Fruit fly (Drosophila melanogaster) whole organism, prepupa: ENCODE data around the gene EMC2B.

Experiments
- CG10631 ChIP-seq: fragments of 200-800 bp; sonication (Bioruptor generic); optimal IDR thresholded peaks from 2 replicates; lab custom pipeline; 2016; ENCODE audit warnings: missing biosample characterization, missing genetic modification characterization
- CG11902 ChIP-seq: fragments of 200-800 bp; sonication (Bioruptor generic); optimal IDR thresholded peaks from 3 replicates; lab custom pipeline; 2016; ENCODE audit warnings: missing biosample characterization, missing genetic modification characterization
- CG15336 ChIP-seq: fragments of 200-800 bp; sonication (Bioruptor generic); IDR thresholded peaks from 2 replicates; pipeline ENCODE4 v1.3.6; 2022; ENCODE audit warnings: missing biosample characterization, missing genetic modification characterization
- CG16779 ChIP-seq: fragments of 200-800 bp; sonication (Bioruptor generic); optimal IDR thresholded peaks from 3 replicates; lab custom pipeline; 2017; ENCODE audit warnings: missing biosample characterization, mild to moderate bottlenecking, missing genetic modification characterization
- CG3032 ChIP-seq: fragments of 200-800 bp; optimal IDR thresholded peaks from 2 replicates; lab custom pipeline; 2019; ENCODE audit warnings: missing biosample characterization, mild to moderate bottlenecking, missing genetic modification characterization, moderate library complexity
- CG32006 ChIP-seq: fragments of 200-800 bp; sonication (Bioruptor generic); optimal IDR thresholded peaks from 3 replicates; lab custom pipeline; 2017; ENCODE audit warnings: missing biosample characterization, mild to moderate bottlenecking, missing genetic modification characterization
- CG6163 ChIP-seq: fragments of 200-800 bp; sonication (Bioruptor generic); IDR thresholded peaks from 3 replicates; pipeline ENCODE4 v1.3.6; 2022; ENCODE audit warnings: missing biosample characterization, missing genetic modification characterization
- CG6276 ChIP-seq: fragments of 200-800 bp; sonication (Bioruptor generic); optimal IDR thresholded peaks from 2 replicates; lab custom pipeline; 2017; ENCODE audit warnings: missing biosample characterization, mild to moderate bottlenecking, missing genetic modification characterization
- CG6808 ChIP-seq: fragments of 200-800 bp; sonication (Bioruptor generic); optimal IDR thresholded peaks from 3 replicates; lab custom pipeline; 2017; ENCODE audit warnings: missing biosample characterization, missing genetic modification characterization, mild to moderate bottlenecking, moderate library complexity, missing genetic modification reagents
- CG6854 ChIP-seq: fragments of 200-800 bp; sonication (Bioruptor generic); optimal IDR thresholded peaks from 2 replicates; lab custom pipeline; 2017; ENCODE audit warnings: missing biosample characterization, mild to moderate bottlenecking, missing genetic modification characterization
- CG7368 ChIP-seq: fragments of 200-800 bp; sonication (Bioruptor generic); optimal IDR thresholded peaks from 3 replicates; lab custom pipeline; 2016; ENCODE audit warnings: missing biosample characterization, missing genetic modification characterization
- CG8319 ChIP-seq: fragments of 200-800 bp; sonication (Bioruptor generic); optimal IDR thresholded peaks from 3 replicates; lab custom pipeline; 2016; ENCODE audit warnings: missing biosample characterization, missing genetic modification characterization
- CG9139 ChIP-seq: fragments of 200-800 bp; sonication (Bioruptor generic); optimal IDR thresholded peaks from 3 replicates; lab custom pipeline; 2017; ENCODE audit warnings: missing biosample characterization, mild to moderate bottlenecking, missing genetic modification characterization
- Eip75B ChIP-seq: fragments of 200-800 bp; sonication (Bioruptor generic); optimal IDR thresholded peaks from 3 replicates; lab custom pipeline; 2016; ENCODE audit warnings: missing biosample characterization, missing genetic modification characterization
- Eip78C ChIP-seq: fragments of 200-800 bp; sonication (Bioruptor generic); peaks from one replicate; lab custom pipeline; 2016; ENCODE audit warnings: missing biosample characterization, missing genetic modification characterization
- Eip93F ChIP-seq: fragments of 200-800 bp; sonication (Bioruptor generic); optimal IDR thresholded peaks from 2 replicates; lab custom pipeline; 2016; ENCODE audit warnings: missing biosample characterization, mild to moderate bottlenecking, missing genetic modification characterization
- Ets21C ChIP-seq: fragments of 200-800 bp; sonication (Bioruptor generic); optimal IDR thresholded peaks from 3 replicates; lab custom pipeline; 2016; ENCODE audit warnings: missing biosample characterization, missing genetic modification characterization
- Gug ChIP-seq: fragments of 200-800 bp; sonication (Bioruptor generic); IDR thresholded peaks from 2 replicates; pipeline ENCODE4 v1.3.6; 2022; ENCODE audit warnings: missing biosample characterization, missing genetic modification characterization
- Hr4 ChIP-seq: fragments of 200-800 bp; sonication (Bioruptor generic); optimal IDR thresholded peaks from 3 replicates; lab custom pipeline; 2016; ENCODE audit warnings: missing biosample characterization, missing genetic modification characterization
- Lpt ChIP-seq: fragments of 200-800 bp; sonication (Bioruptor generic); optimal IDR thresholded peaks from 3 replicates; lab custom pipeline; 2016; ENCODE audit warnings: missing biosample characterization, missing genetic modification characterization
- Met ChIP-seq: fragments of 200-800 bp; sonication (Bioruptor generic); optimal IDR thresholded peaks from 3 replicates; lab custom pipeline; 2016; ENCODE audit warnings: missing biosample characterization, missing genetic modification characterization
- OdsH ChIP-seq: fragments of 200-800 bp; sonication (Bioruptor generic); optimal IDR thresholded peaks from 3 replicates; lab custom pipeline; 2016; ENCODE audit warnings: missing biosample characterization, missing genetic modification characterization
- Sox14 ChIP-seq: fragments of 200-800 bp; sonication (Bioruptor generic); optimal IDR thresholded peaks from 3 replicates; lab custom pipeline; 2016; ENCODE audit warnings: missing biosample characterization, missing genetic modification characterization
- Sox15 ChIP-seq: fragments of 200-800 bp; sonication (Bioruptor generic); optimal IDR thresholded peaks from 3 replicates; lab custom pipeline; 2016; ENCODE audit warnings: missing biosample characterization, missing genetic modification characterization
- achi ChIP-seq: fragments of 200-800 bp; sonication (Bioruptor generic); optimal IDR thresholded peaks from 3 replicates; lab custom pipeline; 2016; ENCODE audit warnings: missing biosample characterization, missing genetic modification characterization
- dac ChIP-seq: fragments of 200-800 bp; sonication (Bioruptor generic); optimal IDR thresholded peaks from 2 replicates; lab custom pipeline; 2017; ENCODE audit warnings: missing biosample characterization, mild to moderate bottlenecking, missing genetic modification characterization
- dsx ChIP-seq: fragments of 200-800 bp; optimal IDR thresholded peaks from 3 replicates; lab custom pipeline; 2019; ENCODE audit warnings: missing biosample characterization, mild to moderate bottlenecking, missing genetic modification characterization, moderate library complexity; ENCODE audit not compliant: poor library complexity, severe bottlenecking
- esn ChIP-seq: fragments of 200-800 bp; sonication (Bioruptor generic); optimal IDR thresholded peaks from 2 replicates; lab custom pipeline; 2016; ENCODE audit warnings: missing biosample characterization, mild to moderate bottlenecking, missing genetic modification characterization, moderate library complexity
- fd59A ChIP-seq: fragments of 200-800 bp; sonication (Bioruptor generic); optimal IDR thresholded peaks from 2 replicates; lab custom pipeline; 2017; ENCODE audit warnings: missing biosample characterization, mild to moderate bottlenecking, missing genetic modification characterization, missing genetic modification reagents
- fkh ChIP-seq: fragments of 200-800 bp; sonication (Bioruptor generic); optimal IDR thresholded peaks from 3 replicates; lab custom pipeline; 2017; ENCODE audit warnings: missing biosample characterization, mild to moderate bottlenecking, missing genetic modification characterization, moderate library complexity
- net ChIP-seq: fragments of 200-800 bp; sonication (Bioruptor generic); optimal IDR thresholded peaks from 3 replicates; lab custom pipeline; 2016; ENCODE audit warnings: missing biosample characterization, missing genetic modification characterization
- svp ChIP-seq: fragments of 200-800 bp; sonication (Bioruptor generic); peaks from one replicate; lab custom pipeline; 2016; ENCODE audit warnings: missing biosample characterization, missing genetic modification characterization
- vri ChIP-seq: fragments of 200-800 bp; sonication (Bioruptor generic); optimal IDR thresholded peaks from 3 replicates; lab custom pipeline; 2016; ENCODE audit warnings: missing biosample characterization, mild to moderate bottlenecking, missing genetic modification characterization

EMC2B gene

dm6 chr3R:16985547-16985946 lies 6.1 kb downstream of the EMC2B start (continued):
- TF ChIP-seq Eip78C, result peak; percentile 70
- TF ChIP-seq fd59A (GFP tag; lab: Kevin White, UChicago), result no peak
- TF ChIP-seq CG6276, result no peak
- no peak for TF ChIP-seq vri (GFP tag; lab: Kevin White, UChicago)
- TF ChIP-seq CG7368, result no peak
- TF ChIP-seq Lpt (GFP tag; lab: Kevin White, UChicago), result no peak
- no peak for TF ChIP-seq CG16779

DNA sequence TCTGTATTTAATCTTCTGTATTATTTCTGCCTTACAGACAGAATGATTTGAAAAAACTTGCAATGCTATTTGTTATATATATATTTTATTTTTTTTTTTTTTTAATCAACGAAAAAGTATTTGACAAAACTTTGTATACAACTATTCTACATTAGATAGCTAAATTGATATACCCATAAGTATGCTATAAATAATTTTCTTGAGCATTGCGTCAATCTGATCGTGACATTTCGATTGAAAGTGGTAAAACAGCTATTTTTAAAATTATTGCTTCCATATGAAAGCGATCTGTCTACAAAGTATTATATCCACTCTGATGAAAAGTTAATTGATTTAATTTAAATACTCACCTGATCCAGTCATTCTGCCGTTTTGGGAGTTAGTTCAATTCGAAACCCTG lies 7.5 kb downstream of the EMC2B start:
- TF ChIP-seq CG9139 (GFP tag; lab: Kevin White, UChicago) (no peak), Eip78C (no peak), Sox15 (GFP tag; lab: Kevin White, UChicago) (no peak), net (no peak), OdsH (GFP tag; lab: Kevin White, UChicago) (no peak), Eip93F (GFP tag; lab: Kevin White, UChicago) (no peak), Sox14 (no peak), CG10631 (GFP tag; lab: Kevin White, UChicago) (no peak), CG3032 (no peak), CG6808 (GFP tag; lab: Kevin White, UChicago) (no peak), CG6163 (no peak), Eip75B (GFP tag; lab: Kevin White, UChicago) (no peak), Hr4 (no peak), vri (GFP tag; lab: Kevin White, UChicago) (no peak), CG11902 (GFP tag; lab: Kevin White, UChicago) (no peak), CG8319 (GFP tag; lab: Kevin White, UChicago) (no peak), CG32006 (GFP tag; lab: Kevin White, UChicago) (no peak)

dm6 chr3R:16983001-16983400 lies 8.7 kb downstream of the EMC2B start:
- TF ChIP-seq esn (GFP tag; lab: Kevin White, UChicago), result no peak
- TF ChIP-seq Ets21C (GFP tag; lab: Kevin White, UChicago), result no peak
- no peak for TF ChIP-seq Met (GFP tag; lab: Kevin White, UChicago)
- TF ChIP-seq achi, result no peak
- TF ChIP-seq dac (GFP tag; lab: Kevin White, UChicago), result no peak
- TF ChIP-seq dsx, result no peak
- no peak for TF ChIP-seq CG6276
- no peak for TF ChIP-seq net

dm6 chr3R:16982108-16982707 lies 9.5 kb downstream of the EMC2B start, which contains the start of gene AhcyL2:
Gene AhcyL2 (minus strand): TSS chr3R:16982158.
- no peak for TF ChIP-seq CG32006 (GFP tag; lab: Kevin White, UChicago)
- TF ChIP-seq net, result no peak
- peak; percentile 84 for TF ChIP-seq vri (GFP tag; lab: Kevin White, UChicago)
- TF ChIP-seq fkh (GFP tag; lab: Kevin White, UChicago), result peak; percentile 14
- peak; percentile 28; the same call in 1 of the 2 replicates for TF ChIP-seq CG15336 (GFP tag; lab: Robert Waterston, UW)
- TF ChIP-seq svp (GFP tag; lab: Kevin White, UChicago), result peak; percentile 100
- TF ChIP-seq Lpt (GFP tag; lab: Kevin White, UChicago), result peak; percentile 2
- TF ChIP-seq Eip78C, result peak; percentile 72
- TF ChIP-seq CG6854 (GFP tag; lab: Kevin White, UChicago), result peak; percentile 1

DNA sequence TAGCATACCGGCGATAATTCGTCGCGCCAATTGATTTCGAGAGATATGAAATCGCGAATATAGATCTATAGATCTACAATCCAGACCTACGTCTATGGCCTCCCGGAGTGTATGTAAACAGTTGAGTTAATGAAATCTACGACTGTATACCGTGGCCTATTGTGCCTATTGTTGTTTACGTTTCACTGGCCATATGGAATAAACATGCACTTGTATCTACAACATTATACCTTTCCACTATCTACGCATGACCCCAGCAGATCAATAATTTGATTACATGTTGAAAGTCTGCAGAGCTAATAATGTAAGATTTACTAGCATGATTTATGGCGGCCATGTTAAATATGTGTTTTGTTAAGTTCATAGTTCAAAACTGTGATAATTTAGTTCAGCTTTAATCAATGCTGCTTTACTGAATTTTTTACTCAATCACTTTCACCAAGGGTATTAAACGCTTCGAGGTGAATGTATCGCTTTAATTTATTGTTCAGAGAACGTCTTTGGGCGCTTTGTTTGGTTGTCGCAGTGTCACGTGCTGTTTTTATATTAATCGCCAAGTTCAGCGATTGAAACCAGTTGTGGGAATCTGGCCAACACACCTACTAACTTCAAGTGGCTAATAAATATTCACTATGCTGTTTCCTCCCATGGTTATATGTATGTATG lies 10.6 kb downstream of the EMC2B start:
- no peak for TF ChIP-seq Eip78C
- TF ChIP-seq fd59A (GFP tag; lab: Kevin White, UChicago), result no peak
- TF ChIP-seq svp (GFP tag; lab: Kevin White, UChicago), result peak; percentile 59
- TF ChIP-seq Sox14, result no peak
- peak; percentile 66 for TF ChIP-seq fkh (GFP tag; lab: Kevin White, UChicago)
- no peak for TF ChIP-seq Hr4
- no peak for TF ChIP-seq Gug (GFP tag; lab: Robert Waterston, UW)
- no peak for TF ChIP-seq Met (GFP tag; lab: Kevin White, UChicago)
- TF ChIP-seq, all 60 proteins: peak for 2
